Worm (Caenorhabditis elegans): ENCODE measurements around the gene klp-3.

klp-3 gene

ce11 chrII:7842053-7842452 is at the start of gene klp-3:
Gene klp-3 (plus strand): TSS chrII:7842353.
- TF ChIP-seq tra-4 (tag; optimal IDR thresholded peaks at IDR 0.05): no peak
- no peak for TF ChIP-seq ama-1 (optimal IDR thresholded peaks at IDR 0.05)
- no peak for TF ChIP-seq hnd-1 (tag; optimal IDR thresholded peaks at IDR 0.05)
- no peak for TF ChIP-seq tbx-11 (GFP tag; IDR thresholded peaks at IDR 0.05)
- no peak for TF ChIP-seq B0310.2 (tag; optimal IDR thresholded peaks at IDR 0.05)
- TF ChIP-seq pes-1 (GFP tag; IDR thresholded peaks at IDR 0.05): no peak
- no peak for TF ChIP-seq ceh-36 (tag; optimal IDR thresholded peaks at IDR 0.05)
- no peak for TF ChIP-seq aly-1 (tag; optimal IDR thresholded peaks at IDR 0.05)
- no peak for TF ChIP-seq sea-1 (GFP tag; conservative IDR thresholded peaks at IDR 0.05)
- TF ChIP-seq scrt-1 (GFP tag; IDR thresholded peaks at IDR 0.05): no peak
- no peak for TF ChIP-seq ets-7 (tag; optimal IDR thresholded peaks at IDR 0.05)
- TF ChIP-seq hmg-4 (GFP tag; optimal IDR thresholded peaks at IDR 0.05): no peak
- TF ChIP-seq hmbx-1 (tag; optimal IDR thresholded peaks at IDR 0.05): no peak
- TF ChIP-seq flt-1 (GFP tag; IDR thresholded peaks at IDR 0.05): no peak

- TF ChIP-seq hnd-1 (tag; optimal IDR thresholded peaks at IDR 0.05): no peak
- no peak for TF ChIP-seq tbx-37 (GFP tag; conservative IDR thresholded peaks at IDR 0.05)
- no peak for TF ChIP-seq tra-4 (tag; optimal IDR thresholded peaks at IDR 0.05)
- no peak for TF ChIP-seq tbx-11 (GFP tag; IDR thresholded peaks at IDR 0.05)
- TF ChIP-seq scrt-1 (GFP tag; IDR thresholded peaks at IDR 0.05): no peak
- no peak for TF ChIP-seq flt-1 (GFP tag; IDR thresholded peaks at IDR 0.05)
- no peak for TF ChIP-seq hmg-4 (GFP tag; optimal IDR thresholded peaks at IDR 0.05)
- TF ChIP-seq ama-1 (optimal IDR thresholded peaks at IDR 0.05): no peak
- TF ChIP-seq hmbx-1 (tag; optimal IDR thresholded peaks at IDR 0.05): no peak
- TF ChIP-seq aly-1 (tag; optimal IDR thresholded peaks at IDR 0.05): no peak
- TF ChIP-seq ceh-13 (GFP tag; optimal IDR thresholded peaks at IDR 0.05): no peak
- TF ChIP-seq pes-1 (GFP tag; IDR thresholded peaks at IDR 0.05): no peak
- TF ChIP-seq ets-7 (tag; optimal IDR thresholded peaks at IDR 0.05): no peak
- TF ChIP-seq ceh-36 (tag; optimal IDR thresholded peaks at IDR 0.05): no peak
Observed at ce11 chrII:7792514-7792913, 49.6 kb upstream of the klp-3 start.

- TF ChIP-seq tra-4 (tag; optimal IDR thresholded peaks at IDR 0.05) (no peak), hmbx-1 (tag; optimal IDR thresholded peaks at IDR 0.05) (no peak), ama-1 (optimal IDR thresholded peaks at IDR 0.05) (no peak), flt-1 (GFP tag; IDR thresholded peaks at IDR 0.05) (no peak), scrt-1 (GFP tag; IDR thresholded peaks at IDR 0.05) (no peak), sea-1 (GFP tag; conservative IDR thresholded peaks at IDR 0.05) (no peak), ceh-13 (GFP tag; optimal IDR thresholded peaks at IDR 0.05) (no peak), hnd-1 (tag; optimal IDR thresholded peaks at IDR 0.05) (no peak), F13C5.2 (tag; optimal IDR thresholded peaks at IDR 0.05) (no peak), hmg-4 (GFP tag; optimal IDR thresholded peaks at IDR 0.05) (no peak), ceh-36 (tag; optimal IDR thresholded peaks at IDR 0.05) (no peak)
Observed at ce11 chrII:7794222-7794621, 47.9 kb upstream of the klp-3 start, which contains the start of gene glr-4. Gene glr-4 (minus strand): TSS chrII:7794322.

ce11 chrII:7795299-7795698 is 46.9 kb upstream of the klp-3 start:
- TF ChIP-seq pes-1 (GFP tag; IDR thresholded peaks at IDR 0.05) (no peak), flt-1 (GFP tag; IDR thresholded peaks at IDR 0.05) (no peak), ceh-36 (tag; optimal IDR thresholded peaks at IDR 0.05) (no peak), scrt-1 (GFP tag; IDR thresholded peaks at IDR 0.05) (no peak), hmbx-1 (tag; optimal IDR thresholded peaks at IDR 0.05) (no peak), B0310.2 (tag; optimal IDR thresholded peaks at IDR 0.05) (no peak), F13C5.2 (tag; optimal IDR thresholded peaks at IDR 0.05) (no peak), tbx-11 (GFP tag; IDR thresholded peaks at IDR 0.05) (no peak), ets-7 (tag; optimal IDR thresholded peaks at IDR 0.05) (no peak), ceh-13 (GFP tag; optimal IDR thresholded peaks at IDR 0.05) (no peak), tra-4 (tag; optimal IDR thresholded peaks at IDR 0.05) (no peak), ama-1 (optimal IDR thresholded peaks at IDR 0.05) (no peak), tbx-37 (GFP tag; conservative IDR thresholded peaks at IDR 0.05) (no peak)

DNA sequence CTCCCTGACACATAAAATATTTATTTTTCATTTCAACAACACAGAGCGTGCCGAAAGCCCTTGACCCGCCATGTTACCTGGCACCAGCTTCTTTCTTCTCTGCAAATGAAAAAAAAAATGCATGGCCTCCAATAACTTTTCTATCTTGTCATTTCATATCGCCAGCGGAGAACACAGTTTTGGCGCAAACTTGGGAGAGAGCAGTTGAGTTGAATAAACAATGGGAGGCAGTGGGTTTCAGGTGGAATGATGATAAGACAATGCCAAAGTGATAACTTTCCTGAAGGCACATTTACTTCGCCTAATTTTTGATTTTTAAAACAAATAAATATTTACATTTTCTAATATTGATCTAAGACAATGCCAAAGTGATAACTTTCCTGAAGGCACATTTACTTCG is 40.9 kb upstream of the klp-3 start:
- TF ChIP-seq tbx-11 (GFP tag; IDR thresholded peaks at IDR 0.05) (no peak), flt-1 (GFP tag; IDR thresholded peaks at IDR 0.05) (no peak), hnd-1 (tag; optimal IDR thresholded peaks at IDR 0.05) (no peak), B0310.2 (tag; optimal IDR thresholded peaks at IDR 0.05) (no peak), ceh-13 (GFP tag; optimal IDR thresholded peaks at IDR 0.05) (no peak), aly-1 (tag; optimal IDR thresholded peaks at IDR 0.05) (no peak), ama-1 (optimal IDR thresholded peaks at IDR 0.05) (no peak), pes-1 (GFP tag; IDR thresholded peaks at IDR 0.05) (no peak), sea-1 (GFP tag; conservative IDR thresholded peaks at IDR 0.05) (no peak), tra-4 (tag; optimal IDR thresholded peaks at IDR 0.05) (no peak), F13C5.2 (tag; optimal IDR thresholded peaks at IDR 0.05) (no peak), hmbx-1 (tag; optimal IDR thresholded peaks at IDR 0.05) (no peak), ets-7 (tag; optimal IDR thresholded peaks at IDR 0.05) (no peak), hmg-4 (GFP tag; optimal IDR thresholded peaks at IDR 0.05) (no peak), scrt-1 (GFP tag; IDR thresholded peaks at IDR 0.05) (no peak), ceh-36 (tag; optimal IDR thresholded peaks at IDR 0.05) (no peak), tbx-37 (GFP tag; conservative IDR thresholded peaks at IDR 0.05) (no peak)

DNA sequence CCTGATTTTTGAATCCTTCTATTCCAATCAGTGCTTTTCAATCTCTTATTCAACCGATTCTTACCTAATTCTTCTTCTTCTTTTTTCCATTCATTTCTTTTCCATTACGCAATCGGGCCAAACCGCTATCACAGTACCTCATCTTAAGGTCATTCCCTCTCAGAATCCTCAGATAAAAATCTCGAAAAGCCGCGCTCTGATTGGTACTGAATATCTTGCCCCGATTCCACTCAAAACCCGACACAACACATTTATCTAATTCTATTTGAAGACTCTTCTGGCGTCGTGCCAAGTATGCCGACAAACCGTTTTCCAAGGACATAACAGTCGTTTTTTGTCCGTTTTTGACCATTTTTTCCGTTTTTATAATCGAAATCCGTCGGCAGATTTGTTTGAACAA is 40.3 kb upstream of the klp-3 start:
- TF ChIP-seq ama-1 (optimal IDR thresholded peaks at IDR 0.05): no peak
- TF ChIP-seq tra-4 (tag; optimal IDR thresholded peaks at IDR 0.05): no peak
- no peak for TF ChIP-seq tbx-11 (GFP tag; IDR thresholded peaks at IDR 0.05)
- TF ChIP-seq flt-1 (GFP tag; IDR thresholded peaks at IDR 0.05): no peak
- TF ChIP-seq hmbx-1 (tag; optimal IDR thresholded peaks at IDR 0.05): no peak
- no peak for TF ChIP-seq ceh-13 (GFP tag; optimal IDR thresholded peaks at IDR 0.05)
- no peak for TF ChIP-seq pes-1 (GFP tag; IDR thresholded peaks at IDR 0.05)
- no peak for TF ChIP-seq aly-1 (tag; optimal IDR thresholded peaks at IDR 0.05)
- TF ChIP-seq ets-7 (tag; optimal IDR thresholded peaks at IDR 0.05): no peak
- no peak for TF ChIP-seq hnd-1 (tag; optimal IDR thresholded peaks at IDR 0.05)
- TF ChIP-seq sea-1 (GFP tag; conservative IDR thresholded peaks at IDR 0.05): no peak
- no peak for TF ChIP-seq tbx-37 (GFP tag; conservative IDR thresholded peaks at IDR 0.05)
- TF ChIP-seq F13C5.2 (tag; optimal IDR thresholded peaks at IDR 0.05): no peak
- no peak for TF ChIP-seq ceh-36 (tag; optimal IDR thresholded peaks at IDR 0.05)
- TF ChIP-seq hmg-4 (GFP tag; optimal IDR thresholded peaks at IDR 0.05): no peak
- no peak for TF ChIP-seq B0310.2 (tag; optimal IDR thresholded peaks at IDR 0.05)
- TF ChIP-seq scrt-1 (GFP tag; IDR thresholded peaks at IDR 0.05): no peak

- TF ChIP-seq sea-1 (GFP tag; conservative IDR thresholded peaks at IDR 0.05): no peak
- no peak for TF ChIP-seq hnd-1 (tag; optimal IDR thresholded peaks at IDR 0.05)
Observed at ce11 chrII:7803174-7803573, 39.0 kb upstream of the klp-3 start.

Measured in whole organism, early embryonic.